Fruit fly (Drosophila melanogaster) whole organism, embryonic: Measurements from ENCODE around the gene Dfd.

Experiments
- CG10543 ChIP-seq: fragments of 200-800 bp; sonication (Bioruptor generic); optimal IDR thresholded peaks from 3 replicates; lab custom pipeline; 2017; ENCODE audit warnings: missing biosample characterization, mild to moderate bottlenecking, missing genetic modification characterization, moderate library complexity
- CG11504 ChIP-seq: fragments of 200-800 bp; sonication (Bioruptor generic); optimal IDR thresholded peaks from 3 replicates; lab custom pipeline; 2019; ENCODE audit warnings: missing biosample characterization, mild to moderate bottlenecking, missing genetic modification characterization, moderate library complexity
- CG12236 ChIP-seq: fragments of 200-800 bp; sonication (Bioruptor generic); optimal IDR thresholded peaks from 2 replicates; lab custom pipeline; 2016; ENCODE audit warnings: missing biosample characterization, missing genetic modification characterization
- CG14710 ChIP-seq: fragments of 200-800 bp; sonication (Bioruptor generic); optimal IDR thresholded peaks from 3 replicates; lab custom pipeline; 2019; ENCODE audit warnings: missing biosample characterization, mild to moderate bottlenecking, missing genetic modification characterization, moderate library complexity
- CG1603 ChIP-seq: fragments of 200-800 bp; sonication (Bioruptor generic); optimal IDR thresholded peaks from 2 replicates; lab custom pipeline; 2019; ENCODE audit warnings: missing biosample characterization, mild to moderate bottlenecking, missing genetic modification characterization, moderate library complexity
- CG16779 ChIP-seq: fragments of 200-800 bp; sonication (Bioruptor generic); IDR thresholded peaks from 2 replicates; pipeline ENCODE4 v1.3.6; 2022; ENCODE audit warnings: missing biosample characterization, missing genetic modification characterization
- CG16815 ChIP-seq: fragments of 200-800 bp; sonication (Bioruptor generic); optimal IDR thresholded peaks from 3 replicates; lab custom pipeline; 2017; ENCODE audit warnings: missing biosample characterization, mild to moderate bottlenecking, missing genetic modification characterization
- CG31365 ChIP-seq: fragments of 200-800 bp; sonication (Bioruptor generic); optimal IDR thresholded peaks from 2 replicates; lab custom pipeline; 2018; ENCODE audit warnings: missing biosample characterization, mild to moderate bottlenecking, missing genetic modification characterization
- CG3726 ChIP-seq: fragments of 200-800 bp; sonication (Bioruptor generic); IDR thresholded peaks from 3 replicates; pipeline ENCODE4, ENCODE4 v1.3.6; 2022; ENCODE audit warnings: missing biosample characterization, missing genetic modification characterization
- CG6791 ChIP-seq: fragments of 200-800 bp; sonication (Bioruptor generic); IDR thresholded peaks from 3 replicates; pipeline ENCODE4 v1.3.6; 2022; ENCODE audit warnings: missing biosample characterization, missing genetic modification characterization; ENCODE audit not compliant: partially characterized antibody
- CG7372 ChIP-seq: fragments of 200-800 bp; sonication (Bioruptor generic); IDR thresholded peaks from 2 replicates; pipeline ENCODE4 v1.3.6; 2022; ENCODE audit warnings: missing biosample characterization, missing genetic modification characterization
- CG8089 ChIP-seq: fragments of 200-800 bp; sonication (Bioruptor generic); optimal IDR thresholded peaks from 3 replicates; lab custom pipeline; 2016; ENCODE audit warnings: missing biosample characterization, missing genetic modification characterization
- CG8290 ChIP-seq, 3 experiments: fragments of 200-800 bp; sonication (Bioruptor generic); optimal IDR thresholded peaks; 2 replicates each; lab custom pipeline; 2016 to 2019; ENCODE audit warnings: missing biosample characterization in 3 of 3, missing genetic modification characterization in 3 of 3, mild to moderate bottlenecking in 2 of 3, moderate library complexity in 1 of 3
- CG8388 ChIP-seq: fragments of 200-800 bp; sonication (Bioruptor generic); optimal IDR thresholded peaks from 2 replicates; lab custom pipeline; 2019; ENCODE audit warnings: missing biosample characterization, mild to moderate bottlenecking, missing genetic modification characterization, moderate library complexity
- CTCF ChIP-seq: fragments of 200-800 bp; sonication (Bioruptor generic); optimal IDR thresholded peaks from 2 replicates; lab custom pipeline; 2017; ENCODE audit warnings: missing biosample characterization, mild to moderate bottlenecking, missing genetic modification characterization, moderate library complexity
- CoRest ChIP-seq: fragments of 200-800 bp; sonication (Bioruptor generic); optimal IDR thresholded peaks from 3 replicates; lab custom pipeline; 2018; ENCODE audit warnings: missing biosample characterization, mild to moderate bottlenecking, missing genetic modification characterization, moderate library complexity
- Deaf1 ChIP-seq: fragments of 200-800 bp; optimal IDR thresholded peaks from 3 replicates; lab custom pipeline; 2019; ENCODE audit warnings: missing biosample characterization, mild to moderate bottlenecking, missing genetic modification characterization, moderate library complexity
- Dek ChIP-seq: fragments of 200-800 bp; sonication (Bioruptor generic); optimal IDR thresholded peaks from 3 replicates; lab custom pipeline; 2019; ENCODE audit warnings: missing biosample characterization, mild to moderate bottlenecking, missing genetic modification characterization, moderate library complexity
- Dip3 ChIP-seq: fragments of 200-800 bp; sonication (Bioruptor generic); optimal IDR thresholded peaks from 3 replicates; lab custom pipeline; 2016; ENCODE audit warnings: missing biosample characterization, missing genetic modification characterization
- E2f2 ChIP-seq: fragments of 200-800 bp; sonication (Bioruptor generic); IDR thresholded peaks from 2 replicates; pipeline ENCODE4 v1.3.6; 2022; ENCODE audit warnings: missing biosample characterization, missing genetic modification characterization
- Gug ChIP-seq: fragments of 200-800 bp; sonication (Bioruptor generic); IDR thresholded peaks from 4 replicates; pipeline ENCODE4 v1.3.6; 2022; ENCODE audit warnings: missing biosample characterization, missing genetic modification characterization
- MBD-R2 ChIP-seq: fragments of 200-800 bp; sonication (Bioruptor generic); IDR thresholded peaks from 2 replicates; pipeline ENCODE4 v1.3.6; 2022; ENCODE audit warnings: missing biosample characterization, missing genetic modification characterization
- Med ChIP-seq: fragments of 200-800 bp; sonication (Bioruptor generic); peaks from one replicate; lab custom pipeline; 2016; ENCODE audit warnings: missing biosample characterization, missing genetic modification characterization, mild to moderate bottlenecking, inconsistent platforms, moderate library complexity
- Nf-YB ChIP-seq: fragments of 200-800 bp; sonication (Bioruptor generic); optimal IDR thresholded peaks from 3 replicates; lab custom pipeline; 2019; ENCODE audit warnings: missing biosample characterization, mild to moderate bottlenecking, missing genetic modification characterization, moderate library complexity
- Nf-YC ChIP-seq: fragments of 200-800 bp; optimal IDR thresholded peaks from 3 replicates; lab custom pipeline; 2019; ENCODE audit warnings: missing biosample characterization, mild to moderate bottlenecking, missing genetic modification characterization, moderate library complexity
- Rx ChIP-seq: fragments of 200-800 bp; sonication (Bioruptor generic); IDR thresholded peaks from 2 replicates; pipeline ENCODE4 v1.3.6; 2022; ENCODE audit warnings: missing biosample characterization, missing genetic modification characterization
- abd-A ChIP-seq: fragments of 200-800 bp; sonication (Bioruptor generic); optimal IDR thresholded peaks from 3 replicates; lab custom pipeline; 2019; ENCODE audit warnings: missing biosample characterization, mild to moderate bottlenecking, missing genetic modification characterization, moderate library complexity
- cad ChIP-seq: fragments of >200 bp; optimal IDR thresholded peaks from 2 replicates; lab custom pipeline; 2017; ENCODE audit warnings: missing biosample characterization, missing genetic modification characterization
- chinmo ChIP-seq: fragments of 200-800 bp; sonication (Bioruptor generic); IDR thresholded peaks from 4 replicates; pipeline ENCODE4 v1.3.6; 2022; ENCODE audit warnings: missing biosample characterization, missing genetic modification characterization; ENCODE audit not compliant: partially characterized antibody
- crp ChIP-seq, 2 experiments: fragments of 200-800 bp; sonication (Bioruptor generic); optimal IDR thresholded peaks; 2 replicates in 1 of 2; 3 replicates in 1 of 2; lab custom pipeline; 2017; ENCODE audit warnings: missing biosample characterization in 2 of 2, missing genetic modification characterization in 2 of 2, mild to moderate bottlenecking in 1 of 2, moderate library complexity in 1 of 2
- cwo ChIP-seq: fragments of 200-800 bp; sonication (Bioruptor generic); optimal IDR thresholded peaks from 3 replicates; lab custom pipeline; 2017; ENCODE audit warnings: missing biosample characterization, missing genetic modification characterization, mild to moderate bottlenecking, moderate library complexity, missing genetic modification reagents
- esg ChIP-seq: fragments of 200-800 bp; sonication (Bioruptor generic); conservative IDR thresholded peaks from 2 replicates; pipeline ENCODE4 v1.3.6; 2022; ENCODE audit warnings: missing biosample characterization, missing genetic modification characterization
- fd3F ChIP-seq: fragments of 200-800 bp; sonication (Bioruptor generic); optimal IDR thresholded peaks from 2 replicates; lab custom pipeline; 2018; ENCODE audit warnings: missing biosample characterization, mild to moderate bottlenecking, missing genetic modification characterization, moderate library complexity
- ham ChIP-seq: fragments of 200-800 bp; sonication (Bioruptor generic); IDR thresholded peaks from 2 replicates; pipeline ENCODE4 v1.3.6; 2022; ENCODE audit warnings: missing biosample characterization, missing genetic modification characterization
- jigr1 ChIP-seq: fragments of 200-800 bp; sonication (Bioruptor generic); IDR thresholded peaks from 3 replicates; pipeline ENCODE4 v1.3.6; 2022; ENCODE audit warnings: missing biosample characterization, missing genetic modification characterization
- nerfin-1 ChIP-seq: fragments of 200-800 bp; sonication (Bioruptor generic); optimal IDR thresholded peaks from 3 replicates; lab custom pipeline; 2019; ENCODE audit warnings: missing biosample characterization, mild to moderate bottlenecking, missing genetic modification characterization, moderate library complexity
- onecut ChIP-seq: fragments of 200-800 bp; sonication (Bioruptor generic); IDR thresholded peaks from 2 replicates; pipeline ENCODE4 v1.3.6; 2022; ENCODE audit warnings: missing biosample characterization, missing genetic modification characterization
- pho ChIP-seq: fragments of 200-800 bp; sonication (Bioruptor generic); optimal IDR thresholded peaks from 2 replicates; lab custom pipeline; 2016; ENCODE audit warnings: missing biosample characterization, missing genetic modification characterization
- phol ChIP-seq: fragments of 200-800 bp; sonication (Bioruptor generic); optimal IDR thresholded peaks from 3 replicates; lab custom pipeline; 2018; ENCODE audit warnings: missing biosample characterization, mild to moderate bottlenecking, missing genetic modification characterization, moderate library complexity
- pita ChIP-seq: fragments of 200-800 bp; sonication (Bioruptor generic); optimal IDR thresholded peaks from 2 replicates; lab custom pipeline; 2017; ENCODE audit warnings: missing biosample characterization, mild to moderate bottlenecking, missing genetic modification characterization
- psq ChIP-seq: fragments of 200-800 bp; sonication (Bioruptor generic); optimal IDR thresholded peaks from 2 replicates; lab custom pipeline; 2017; ENCODE audit warnings: missing biosample characterization, missing genetic modification characterization
- pzg ChIP-seq: fragments of 200-800 bp; sonication (Bioruptor generic); optimal IDR thresholded peaks from 3 replicates; lab custom pipeline; 2018; ENCODE audit warnings: missing biosample characterization, mild to moderate bottlenecking, missing genetic modification characterization, moderate library complexity
- row ChIP-seq: fragments of 200-800 bp; sonication (Bioruptor generic); IDR thresholded peaks from 3 replicates; pipeline ENCODE4 v1.3.6; 2022; ENCODE audit warnings: missing biosample characterization, missing genetic modification characterization
- sens ChIP-seq: fragments of 200-800 bp; sonication (Bioruptor generic); peaks from one replicate; lab custom pipeline; 2016; ENCODE audit warnings: missing biosample characterization, missing genetic modification characterization
- sima ChIP-seq: fragments of 200-800 bp; sonication (Bioruptor generic); optimal IDR thresholded peaks from 2 replicates; lab custom pipeline; 2016; ENCODE audit warnings: missing biosample characterization, missing genetic modification characterization
- sna ChIP-seq: fragments of 200-800 bp; sonication (Bioruptor generic); IDR thresholded peaks from 2 replicates; pipeline ENCODE4 v1.3.6; 2022; ENCODE audit warnings: missing biosample characterization, missing genetic modification characterization; ENCODE audit not compliant: partially characterized antibody
- stwl ChIP-seq: fragments of 200-800 bp; sonication (Bioruptor generic); optimal IDR thresholded peaks from 3 replicates; lab custom pipeline; 2018; ENCODE audit warnings: missing biosample characterization, mild to moderate bottlenecking, missing genetic modification characterization, moderate library complexity
- trem ChIP-seq: fragments of 200-800 bp; optimal IDR thresholded peaks from 3 replicates; lab custom pipeline; 2019; ENCODE audit warnings: missing biosample characterization, mild to moderate bottlenecking, missing genetic modification characterization, moderate library complexity
- vvl ChIP-seq: fragments of 200-800 bp; sonication (Bioruptor generic); IDR thresholded peaks from 2 replicates; pipeline ENCODE4 v1.3.6; 2022; ENCODE audit warnings: missing biosample characterization, missing genetic modification characterization
- zf30C ChIP-seq: fragments of 200-800 bp; sonication (Bioruptor generic); optimal IDR thresholded peaks from 3 replicates; lab custom pipeline; 2018; ENCODE audit warnings: missing biosample characterization, mild to moderate bottlenecking, missing genetic modification characterization

Dfd gene

DNA sequence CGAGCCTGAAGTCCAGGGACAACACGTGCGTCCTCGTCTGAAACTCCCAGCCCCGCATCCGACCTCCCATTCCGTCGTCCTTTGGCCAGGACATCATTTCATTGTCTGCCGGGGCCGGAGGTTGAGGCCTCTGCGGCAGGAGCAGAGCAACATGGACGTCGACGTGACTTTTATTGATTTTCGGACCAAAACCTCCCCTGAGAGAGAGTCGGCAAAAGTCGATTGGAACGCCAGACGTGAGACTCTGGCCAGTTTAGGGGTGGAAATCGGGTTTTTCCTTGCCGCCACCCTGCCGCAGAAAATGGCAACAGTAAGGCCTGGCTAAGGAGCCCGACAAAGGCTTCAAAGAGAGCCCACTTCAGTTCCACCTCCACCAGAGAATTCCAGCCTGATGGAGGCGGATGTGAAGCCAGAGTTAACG lies 25.5 kb upstream of the Dfd start (continued):
- TF ChIP-seq row (peak; percentile 43; the same call in 2 of the 3 replicates), cwo (GFP tag; lab: Kevin White, UChicago) (peak; percentile 65), psq (no peak), CG10543 (GFP tag; lab: Kevin White, UChicago) (peak; percentile 27)

DNA sequence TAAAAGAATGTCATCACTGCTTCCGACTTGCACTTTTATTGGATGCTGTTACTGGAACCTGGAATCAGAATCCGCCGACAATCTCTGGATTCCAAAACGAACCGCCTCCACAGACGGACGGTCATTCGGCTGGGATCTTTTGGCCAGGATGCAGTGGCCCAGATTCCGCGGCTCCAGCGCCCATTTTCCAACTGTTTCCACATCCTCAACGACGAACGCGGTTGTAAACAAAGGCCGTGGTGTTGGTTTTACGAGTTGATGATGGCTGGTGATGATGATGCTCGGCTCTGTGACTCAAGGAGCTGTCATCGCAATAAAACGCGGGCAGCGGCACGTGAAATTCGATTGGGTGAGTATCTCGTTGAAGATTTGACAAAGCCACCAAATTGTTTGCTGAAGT lies 24.7 kb upstream of the Dfd start:
- TF ChIP-seq E2f2 (GFP tag; lab: Robert Waterston, UW) = no peak
- TF ChIP-seq fd3F (GFP tag; lab: Kevin White, UChicago) = no peak
- no peak for TF ChIP-seq CG8290 (GFP tag; optimal IDR thresholded peaks at IDR 0.05; lab: Kevin White, UChicago)
- peak in 1 of 2 experiments; percentile 12 for TF ChIP-seq CG8290 (tag; optimal IDR thresholded peaks at IDR 0.05; lab: Kevin White, UChicago)
- TF ChIP-seq MBD-R2 (GFP tag; lab: Robert Waterston, UW) = no peak
- no peak for TF ChIP-seq sens (GFP tag; lab: Kevin White, UChicago)
- peak; percentile 28 for TF ChIP-seq cad (GFP tag; lab: Kevin White, UChicago)
- TF ChIP-seq Deaf1 (tag; lab: Kevin White, UChicago) = peak; percentile 60
- no peak for TF ChIP-seq Dek (tag; lab: Kevin White, UChicago)
- TF ChIP-seq chinmo (GFP tag; lab: Robert Waterston, UW) = no peak
- TF ChIP-seq abd-A (tag; lab: Kevin White, UChicago) = peak; percentile 92
- no peak for TF ChIP-seq Gug
- TF ChIP-seq CG3726 (GFP tag; lab: Robert Waterston, UW) = no peak
- TF ChIP-seq onecut = peak; percentile 30; the same call in 1 of the 2 replicates
- no peak for TF ChIP-seq Nf-YB (GFP tag; lab: Kevin White, UChicago)
- TF ChIP-seq CG8388 = no peak
- no peak for TF ChIP-seq sima (GFP tag; lab: Kevin White, UChicago)
- TF ChIP-seq nerfin-1 (tag; lab: Kevin White, UChicago) = peak; percentile 34
- TF ChIP-seq pho = no peak
- TF ChIP-seq pzg = no peak
- no peak for TF ChIP-seq jigr1 (GFP tag; lab: Robert Waterston, UW)
- TF ChIP-seq Dip3 = no peak
- TF ChIP-seq Med (GFP tag; lab: Kevin White, UChicago) = peak; percentile 71
- no peak for TF ChIP-seq CG31365
- TF ChIP-seq CG16779 = no peak
- TF ChIP-seq CG8089 = no peak

DNA sequence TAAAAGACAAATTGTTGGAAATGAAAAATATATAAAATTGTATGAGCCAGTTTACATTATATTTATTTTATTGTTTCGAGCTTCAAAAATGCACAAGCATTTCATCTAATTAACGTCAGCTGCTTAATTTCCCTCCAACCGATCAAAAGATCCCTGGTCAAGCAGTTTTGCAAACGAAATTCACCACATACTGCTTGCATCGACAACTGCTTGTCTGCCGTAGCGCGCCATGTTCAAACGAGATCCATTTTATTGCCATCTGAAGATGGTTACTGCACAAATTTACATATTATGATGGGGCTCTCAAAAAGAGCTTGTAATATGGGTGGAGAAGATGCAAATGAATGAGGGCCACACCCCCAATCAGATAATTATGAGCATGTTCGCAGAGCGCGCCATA lies 23.4 kb upstream of the Dfd start:
- peak; percentile 23 for TF ChIP-seq zf30C (GFP tag; lab: Kevin White, UChicago)
- no peak for TF ChIP-seq ham (GFP tag; lab: Robert Waterston, UW)
- peak; percentile 64 for TF ChIP-seq Med (GFP tag; lab: Kevin White, UChicago)
- no peak for TF ChIP-seq Rx (GFP tag; lab: Robert Waterston, UW)
- no peak for TF ChIP-seq CG6791
- peak; percentile 43 for TF ChIP-seq phol
- TF ChIP-seq stwl (tag; lab: Kevin White, UChicago) = peak; percentile 91
- TF ChIP-seq sna = no peak
- no peak for TF ChIP-seq CG16779
- peak; percentile 5 for TF ChIP-seq pita (GFP tag; lab: Kevin White, UChicago)
- TF ChIP-seq CG1603 (tag; lab: Kevin White, UChicago) = peak; percentile 30
- TF ChIP-seq esg (GFP tag; lab: Robert Waterston, UW) = no peak
- TF ChIP-seq CG12236 (GFP tag; lab: Kevin White, UChicago) = no peak
- no peak for TF ChIP-seq Nf-YC (tag; lab: Kevin White, UChicago)
- TF ChIP-seq CG11504 (tag; lab: Kevin White, UChicago) = peak; percentile 44
- peak; percentile 56 for TF ChIP-seq vvl (GFP tag; lab: Robert Waterston, UW)
- TF ChIP-seq CG7372 = no peak
- peak; percentile 35 for TF ChIP-seq CTCF (GFP tag; lab: Kevin White, UChicago)
- no peak for TF ChIP-seq trem (tag; lab: Kevin White, UChicago)
- no peak for TF ChIP-seq CG16815
- no peak for TF ChIP-seq CG14710 (tag; lab: Kevin White, UChicago)
- peak; percentile 18 for TF ChIP-seq CoRest
- TF ChIP-seq crp (GFP tag; optimal IDR thresholded peaks at IDR 0.05; lab: Kevin White, UChicago) = peak in 1 of 2 experiments; percentile 69
